Worm (Caenorhabditis elegans) whole organism, L1 larva: ENCODE results near the gene mig-10.

Experiments used
- aly-2 ChIP-seq: fragments of 150-350 bp; optimal IDR thresholded peaks from 2 replicates; lab custom pipeline; 2014; ENCODE audit warnings: missing biosample characterization, missing genetic modification characterization
- ces-1 ChIP-seq: fragments of 150-350 bp; optimal IDR thresholded peaks from 2 replicates; lab custom pipeline; 2014; ENCODE audit warnings: missing biosample characterization, missing genetic modification reagents, missing genetic modification characterization
- grh-1 ChIP-seq: fragments of 200-800 bp; sonication (Bioruptor generic); IDR thresholded peaks from 2 replicates; pipeline ENCODE4 v1.3.6; 2022; ENCODE audit warnings: missing genetic modification reagents, missing genetic modification characterization, missing compliant biosample characterization
- lin-39 ChIP-seq: fragments of 150-350 bp; optimal IDR thresholded peaks from 2 replicates; lab custom pipeline; 2014; ENCODE audit warnings: missing biosample characterization, missing genetic modification reagents, missing genetic modification characterization
- lsy-2 ChIP-seq, 2 experiments: fragments of 150-350 bp; optimal IDR thresholded peaks; 2 replicates each; lab custom pipeline; 2014; ENCODE audit warnings: missing biosample characterization in 2 of 2, missing genetic modification characterization in 2 of 2
- nhr-90 ChIP-seq: sonication (generic microtip); optimal IDR thresholded peaks from 2 replicates; lab custom pipeline; 2016; ENCODE audit warnings: mild to moderate bottlenecking, missing genetic modification characterization, missing compliant biosample characterization; ENCODE audit not compliant: poor library complexity
- tbx-2 ChIP-seq: sonication (generic microtip); optimal IDR thresholded peaks from 2 replicates; lab custom pipeline; 2016; ENCODE audit warnings: missing genetic modification characterization, missing compliant biosample characterization
- unc-130 ChIP-seq: fragments of 150-350 bp; optimal IDR thresholded peaks from 2 replicates; lab custom pipeline; 2017; ENCODE audit warnings: missing biosample characterization, missing genetic modification characterization, inconsistent platforms
- ztf-4 ChIP-seq: fragments of 150-350 bp; optimal IDR thresholded peaks from 2 replicates; lab custom pipeline; 2014; ENCODE audit warnings: missing biosample characterization, missing genetic modification characterization

DNA sequence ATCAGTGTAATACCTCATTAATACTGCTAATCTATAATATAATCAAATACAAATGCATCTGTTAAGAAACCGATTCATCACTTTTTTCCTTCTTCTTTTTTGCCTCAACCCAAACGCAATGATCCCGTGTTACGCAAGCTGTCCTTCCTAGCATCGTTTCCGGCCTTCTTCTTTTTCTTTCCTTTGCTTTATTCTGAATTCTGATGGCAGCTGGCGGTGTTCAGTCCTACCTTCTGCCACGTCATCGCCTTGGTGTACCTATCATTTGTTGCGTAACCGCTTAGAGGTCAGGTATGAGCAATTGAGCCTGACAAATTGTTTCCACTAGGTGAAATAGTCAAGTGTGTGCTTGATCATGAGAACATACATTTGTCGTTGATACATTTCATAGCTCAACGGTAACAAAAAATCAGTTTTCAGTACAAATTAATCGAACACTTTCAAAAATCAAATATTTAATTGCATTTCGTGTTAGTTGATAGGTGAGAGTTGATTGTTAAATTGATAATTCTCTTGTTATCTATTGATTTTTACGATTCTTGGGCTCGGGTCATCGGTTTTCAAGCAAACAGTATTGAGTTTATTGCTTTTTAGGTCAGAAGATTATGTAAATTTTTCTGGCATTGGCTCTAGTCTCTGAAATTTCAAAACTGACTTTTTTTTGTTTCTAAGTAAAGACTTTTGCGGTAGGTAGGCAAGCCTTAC lies 19.5 kb downstream of the mig-10 start:
- TF ChIP-seq lsy-2 (tag; optimal IDR thresholded peaks at IDR 0.05; lab: Kevin White, UChicago), result no peak
- no peak for TF ChIP-seq ztf-4
- TF ChIP-seq nhr-90 (tag; lab: Kevin White, UChicago), result no peak
- no peak for TF ChIP-seq aly-2 (tag; lab: Kevin White, UChicago)
- no peak for TF ChIP-seq lin-39 (tag; lab: Kevin White, UChicago)
- TF ChIP-seq ces-1 (GFP tag; lab: Kevin White, UChicago), result no peak
- no peak for TF ChIP-seq tbx-2
- TF ChIP-seq grh-1 (GFP tag; lab: Robert Waterston, UW), result no peak
- TF ChIP-seq unc-130 (tag; lab: Kevin White, UChicago), result no peak
